Worm (Caenorhabditis elegans): ENCODE data around the gene daf-12.

- TF ChIP-seq dao-5 (tag; optimal IDR thresholded peaks at IDR 0.05) (no peak), him-1 (tag; optimal IDR thresholded peaks at IDR 0.05) (no peak)
These were observed 56.3 kb downstream of the daf-12 start for ce11 chrX:10692057-10692456.

Data from whole organism, L4/young adult.